Fruit fly (Drosophila melanogaster): ENCODE data around the gene Cpr64Aa.

The Cpr64Aa gene

dm6 chr3L:4169957-4170651 is 38.9 kb downstream of the Cpr64Aa start, which contains the start of gene Ero1L (continued):
- no peak for TF ChIP-seq pan (optimal IDR thresholded peaks at IDR 0.05)
- no peak for TF ChIP-seq pan (GFP tag; optimal IDR thresholded peaks at IDR 0.05 in 1 of 2, IDR thresholded peaks at IDR 0.05 in 1 of 2)
- TF ChIP-seq CG31224 (GFP tag; IDR thresholded peaks at IDR 0.05), result no peak
- peak; percentile 6 for TF ChIP-seq CG33213 (GFP tag; optimal IDR thresholded peaks at IDR 0.05)
- TF ChIP-seq Fer1 (GFP tag; optimal IDR thresholded peaks at IDR 0.05), result no peak
- TF ChIP-seq nmo (GFP tag; optimal IDR thresholded peaks at IDR 0.05), result peak; percentile 53
- peak; percentile 29 for TF ChIP-seq CG10979 (tag; optimal IDR thresholded peaks at IDR 0.05)
- peak; percentile 2 for TF ChIP-seq ind (GFP tag; optimal IDR thresholded peaks at IDR 0.05)
- no peak; the same call in 2 of the 3 replicates for TF ChIP-seq zfh1 (GFP tag; IDR thresholded peaks at IDR 0.05)
- TF ChIP-seq CG7839 (tag; optimal IDR thresholded peaks at IDR 0.05), result no peak
- TF ChIP-seq sd (tag; optimal IDR thresholded peaks at IDR 0.05), result no peak
- TF ChIP-seq CG14710 (tag; optimal IDR thresholded peaks at IDR 0.05), result peak; percentile 73
- TF ChIP-seq PHDP (tag; optimal IDR thresholded peaks at IDR 0.05), result peak; percentile 50
- TF ChIP-seq CG1024 (GFP tag; IDR thresholded peaks at IDR 0.05), result no peak
- peak; percentile 34 for TF ChIP-seq lilli (GFP tag; optimal IDR thresholded peaks at IDR 0.05)
- TF ChIP-seq CG13424 (tag; optimal IDR thresholded peaks at IDR 0.05), result no peak
- TF ChIP-seq phol (tag; optimal IDR thresholded peaks at IDR 0.05), result peak; percentile 85
- TF ChIP-seq CG13287 (GFP tag; IDR thresholded peaks at IDR 0.05; ENCODE audit: partially characterized antibody), result peak; percentile 50; the same call in 1 of the 2 replicates
- no peak for TF ChIP-seq C15 (GFP tag; IDR thresholded peaks at IDR 0.05)
- no peak for TF ChIP-seq D19B (GFP tag; optimal IDR thresholded peaks at IDR 0.05)
- TF ChIP-seq CG3281 (GFP tag; optimal IDR thresholded peaks at IDR 0.05), result peak; percentile 5
- TF ChIP-seq CG10959 (GFP tag; IDR thresholded peaks at IDR 0.05), result no peak
- TF ChIP-seq CG18262 (tag; optimal IDR thresholded peaks at IDR 0.05), result peak; percentile 55
- TF ChIP-seq CG17359 (tag; optimal IDR thresholded peaks at IDR 0.05), result peak; percentile 29
- TF ChIP-seq Dip3 (GFP tag; optimal IDR thresholded peaks at IDR 0.05), result no peak
- no peak for TF ChIP-seq CG7357 (GFP tag; IDR thresholded peaks at IDR 0.05)
- TF ChIP-seq CG10267 (tag; optimal IDR thresholded peaks at IDR 0.05), result peak; percentile 70
- TF ChIP-seq CG4404 (GFP tag; IDR thresholded peaks at IDR 0.05), result no peak
- TF ChIP-seq mam (GFP tag; optimal IDR thresholded peaks at IDR 0.05), result no peak
- TF ChIP-seq Meics (GFP tag; optimal IDR thresholded peaks at IDR 0.05), result peak; percentile 52
- TF ChIP-seq trh (GFP tag; optimal IDR thresholded peaks at IDR 0.05), result no peak
- peak; percentile 21 for TF ChIP-seq CG3995 (GFP tag; optimal IDR thresholded peaks at IDR 0.05)
- no peak for TF ChIP-seq sc (optimal IDR thresholded peaks at IDR 0.05)
- no peak for TF ChIP-seq sc (GFP tag; optimal IDR thresholded peaks at IDR 0.05)
- TF ChIP-seq chinmo (GFP tag; IDR thresholded peaks at IDR 0.05; ENCODE audit: partially characterized antibody), result peak; percentile 48; the same call in 1 of the 4 replicates
- TF ChIP-seq CG9932 (GFP tag; IDR thresholded peaks at IDR 0.05), result peak; percentile 25; the same call in 1 of the 2 replicates
- no peak for TF ChIP-seq CG8388 (GFP tag; optimal IDR thresholded peaks at IDR 0.05)
- TF ChIP-seq CG2678 (tag; optimal IDR thresholded peaks at IDR 0.05), result no peak
- TF ChIP-seq Neu2 (GFP tag; optimal IDR thresholded peaks at IDR 0.05; ENCODE audit: borderline replicate concordance), result no peak
- TF ChIP-seq Ada2b (GFP tag; IDR thresholded peaks at IDR 0.05), result no peak
- TF ChIP-seq toy (GFP tag; IDR thresholded peaks at IDR 0.05), result no peak
- TF ChIP-seq schlank (tag; optimal IDR thresholded peaks at IDR 0.05), result no peak
- TF ChIP-seq Nf-YC (tag; optimal IDR thresholded peaks at IDR 0.05), result peak; percentile 60
- TF ChIP-seq CG9215 (GFP tag; IDR thresholded peaks at IDR 0.05), result no peak; the same call in 1 of the 2 replicates
- peak; percentile 39; the same call in 1 of the 3 replicates for TF ChIP-seq row (GFP tag; IDR thresholded peaks at IDR 0.05)
- peak; percentile 30 for TF ChIP-seq CG10543 (GFP tag; optimal IDR thresholded peaks at IDR 0.05)
- TF ChIP-seq eve (GFP tag; optimal IDR thresholded peaks at IDR 0.05), result no peak
- peak; percentile 18 for TF ChIP-seq CG12104 (GFP tag; optimal IDR thresholded peaks at IDR 0.05)
- TF ChIP-seq CG3163 (GFP tag; optimal IDR thresholded peaks at IDR 0.05), result peak; percentile 24
- no peak for TF ChIP-seq CG11085 (GFP tag; IDR thresholded peaks at IDR 0.05)

Data from whole organism, embryonic.